Fruit fly (Drosophila melanogaster) whole organism, embryonic: Measurements from ENCODE around the gene Tlk.
A peak's percentile ranks its signal among the peaks of the same experiment; 100 is the strongest.

Source experiments
- CG10431 ChIP-seq: fragments of 200-800 bp; sonication (Bioruptor generic); optimal IDR thresholded peaks from 3 replicates; lab custom pipeline; 2018; ENCODE audit warnings: missing biosample characterization, mild to moderate bottlenecking, missing genetic modification characterization
- CG11695 ChIP-seq: fragments of 200-800 bp; sonication (Bioruptor generic); IDR thresholded peaks from 3 replicates; pipeline ENCODE4 v1.3.6; 2022; ENCODE audit warnings: missing biosample characterization, missing genetic modification characterization
- CG12942 ChIP-seq: fragments of 200-800 bp; sonication (Bioruptor generic); optimal IDR thresholded peaks from 3 replicates; lab custom pipeline; 2016; ENCODE audit warnings: missing biosample characterization, missing genetic modification characterization
- CG17912 ChIP-seq: fragments of 200-800 bp; sonication (Bioruptor generic); optimal IDR thresholded peaks from 2 replicates; lab custom pipeline; 2018; ENCODE audit warnings: missing biosample characterization, mild to moderate bottlenecking, missing genetic modification characterization
- CG1792 ChIP-seq: fragments of 200-800 bp; sonication (Bioruptor generic); optimal IDR thresholded peaks from 2 replicates; lab custom pipeline; 2016; ENCODE audit warnings: missing biosample characterization, missing genetic modification characterization
- CG42726 ChIP-seq: fragments of 200-800 bp; sonication (Bioruptor generic); IDR thresholded peaks from 2 replicates; pipeline ENCODE4 v1.3.6; 2022; ENCODE audit warnings: missing biosample characterization, missing genetic modification characterization; ENCODE audit not compliant: partially characterized antibody
- CG4707 ChIP-seq: fragments of 200-800 bp; sonication (Bioruptor generic); optimal IDR thresholded peaks from 2 replicates; lab custom pipeline; 2018; ENCODE audit warnings: missing biosample characterization, mild to moderate bottlenecking, missing genetic modification characterization, moderate library complexity
- CG4730 ChIP-seq: fragments of 200-800 bp; sonication (Bioruptor generic); IDR thresholded peaks from 2 replicates; pipeline ENCODE4 v1.3.6; 2022; ENCODE audit warnings: missing biosample characterization, missing genetic modification characterization
- CG6254 ChIP-seq: fragments of 200-800 bp; sonication (Bioruptor generic); optimal IDR thresholded peaks from 3 replicates; lab custom pipeline; 2017; ENCODE audit warnings: mild to moderate bottlenecking, missing biosample characterization, missing genetic modification reagents, missing genetic modification characterization
- CG6654 ChIP-seq: fragments of 200-800 bp; sonication (Bioruptor generic); optimal IDR thresholded peaks from 2 replicates; lab custom pipeline; 2017; ENCODE audit warnings: missing biosample characterization, mild to moderate bottlenecking, missing genetic modification characterization
- CG7745 ChIP-seq: fragments of 200-800 bp; sonication (Bioruptor generic); optimal IDR thresholded peaks from 2 replicates; lab custom pipeline; 2018; ENCODE audit warnings: missing biosample characterization, mild to moderate bottlenecking, missing genetic modification characterization, moderate library complexity
- CG7987 ChIP-seq: fragments of 200-800 bp; sonication (Bioruptor generic); optimal IDR thresholded peaks from 2 replicates; lab custom pipeline; 2018; ENCODE audit warnings: missing biosample characterization, mild to moderate bottlenecking, missing genetic modification characterization, moderate library complexity
- CG8944 ChIP-seq: fragments of 200-800 bp; sonication (Bioruptor generic); optimal IDR thresholded peaks from 3 replicates; lab custom pipeline; 2016; ENCODE audit warnings: missing biosample characterization, missing genetic modification characterization
- D19A ChIP-seq: fragments of 200-800 bp; optimal IDR thresholded peaks from 3 replicates; lab custom pipeline; 2019; ENCODE audit warnings: missing biosample characterization, mild to moderate bottlenecking, missing genetic modification characterization, moderate library complexity
- E2f1 ChIP-seq: fragments of 200-800 bp; sonication (Bioruptor generic); IDR thresholded peaks from 2 replicates; pipeline ENCODE4 v1.3.6; 2022; ENCODE audit warnings: missing biosample characterization, missing genetic modification characterization
- GATAe ChIP-seq: fragments of 200-800 bp; sonication (Bioruptor generic); conservative IDR thresholded peaks from 2 replicates; pipeline ENCODE4 v1.3.6; 2022; ENCODE audit warnings: missing biosample characterization, missing genetic modification characterization
- H15 ChIP-seq: fragments of 200-800 bp; sonication (Bioruptor generic); IDR thresholded peaks from 3 replicates; pipeline ENCODE4 v1.3.6; 2022; ENCODE audit warnings: missing biosample characterization, missing genetic modification characterization
- HLH3B ChIP-seq: fragments of 200-800 bp; sonication (Bioruptor generic); IDR thresholded peaks from 2 replicates; pipeline ENCODE4 v1.3.6; 2022; ENCODE audit warnings: missing biosample characterization, missing genetic modification characterization
- HLH54F ChIP-seq: fragments of 200-800 bp; sonication (Bioruptor generic); optimal IDR thresholded peaks from 3 replicates; lab custom pipeline; 2016; ENCODE audit warnings: missing biosample characterization, missing genetic modification characterization
- HmgZ ChIP-seq: fragments of 200-800 bp; sonication (Bioruptor generic); optimal IDR thresholded peaks from 2 replicates; lab custom pipeline; 2018; ENCODE audit warnings: missing biosample characterization, mild to moderate bottlenecking, missing genetic modification characterization
- Lhr ChIP-seq: fragments of 200-800 bp; sonication (Bioruptor generic); optimal IDR thresholded peaks from 3 replicates; lab custom pipeline; 2017; ENCODE audit warnings: mild to moderate bottlenecking, missing biosample characterization, missing genetic modification reagents, missing genetic modification characterization
- Lpt ChIP-seq: fragments of >200 bp; optimal IDR thresholded peaks from 2 replicates; lab custom pipeline; 2018; ENCODE audit warnings: missing biosample characterization, missing genetic modification characterization
- NC2β ChIP-seq: fragments of 200-800 bp; sonication (Bioruptor generic); optimal IDR thresholded peaks from 2 replicates; lab custom pipeline; 2016; ENCODE audit warnings: missing biosample characterization, missing genetic modification characterization
- NFAT ChIP-seq: fragments of 200-800 bp; sonication (Bioruptor generic); IDR thresholded peaks from 2 replicates; pipeline ENCODE4 v1.3.6; 2022; ENCODE audit warnings: missing biosample characterization, missing genetic modification characterization
- Ravus ChIP-seq: fragments of 200-800 bp; sonication (Bioruptor generic); IDR thresholded peaks from 2 replicates; pipeline ENCODE4 v1.3.6; 2022; ENCODE audit warnings: missing biosample characterization, missing genetic modification characterization
- Sin3A ChIP-seq: fragments of >200 bp; optimal IDR thresholded peaks from 2 replicates; lab custom pipeline; 2018
- Sox100B ChIP-seq: fragments of 200-800 bp; sonication (Bioruptor generic); optimal IDR thresholded peaks from 3 replicates; lab custom pipeline; 2018; ENCODE audit warnings: missing biosample characterization, mild to moderate bottlenecking, missing genetic modification characterization
- Xbp1 ChIP-seq: fragments of 200-800 bp; sonication (Bioruptor generic); optimal IDR thresholded peaks from 3 replicates; lab custom pipeline; 2016; ENCODE audit warnings: missing biosample characterization, mild to moderate bottlenecking, missing genetic modification characterization
- amos ChIP-seq: fragments of 200-800 bp; sonication (Bioruptor generic); IDR thresholded peaks from 2 replicates; pipeline ENCODE4 v1.3.6; 2022; ENCODE audit warnings: missing biosample characterization, missing genetic modification characterization; ENCODE audit not compliant: partially characterized antibody
- chif ChIP-seq, 2 experiments: fragments of 200-800 bp; sonication (Bioruptor generic); optimal IDR thresholded peaks; 3 replicates each; lab custom pipeline; 2016; ENCODE audit warnings: missing biosample characterization in 2 of 2, missing genetic modification characterization in 2 of 2
- chinmo ChIP-seq: fragments of 200-800 bp; sonication (Bioruptor generic); IDR thresholded peaks from 4 replicates; pipeline ENCODE4 v1.3.6; 2022; ENCODE audit warnings: missing biosample characterization, missing genetic modification characterization; ENCODE audit not compliant: partially characterized antibody
- croc ChIP-seq: fragments of 200-800 bp; sonication (Bioruptor generic); conservative IDR thresholded peaks from 3 replicates; pipeline ENCODE4 v1.3.6; 2022; ENCODE audit warnings: missing biosample characterization, missing genetic modification characterization
- en ChIP-seq: fragments of 200-800 bp; sonication (Bioruptor generic); optimal IDR thresholded peaks from 2 replicates; lab custom pipeline; 2016; ENCODE audit warnings: missing biosample characterization, missing genetic modification characterization
- fd102C ChIP-seq: fragments of 200-800 bp; sonication (Bioruptor generic); optimal IDR thresholded peaks from 2 replicates; lab custom pipeline; 2018; ENCODE audit warnings: missing biosample characterization, mild to moderate bottlenecking, missing genetic modification characterization, moderate library complexity
- ftz-f1 ChIP-seq: fragments of 200-800 bp; sonication (Bioruptor generic); optimal IDR thresholded peaks from 2 replicates; lab custom pipeline; 2016; ENCODE audit warnings: missing biosample characterization, missing genetic modification characterization
- fu2 ChIP-seq: fragments of 200-800 bp; sonication (Bioruptor generic); optimal IDR thresholded peaks from 2 replicates; lab custom pipeline; 2016; ENCODE audit warnings: missing biosample characterization, missing genetic modification characterization
- grau ChIP-seq: fragments of 200-800 bp; optimal IDR thresholded peaks from 3 replicates; lab custom pipeline; 2019; ENCODE audit warnings: missing biosample characterization, mild to moderate bottlenecking, missing genetic modification characterization, moderate library complexity
- gt ChIP-seq: fragments of 200-800 bp; sonication (Bioruptor generic); IDR thresholded peaks from 2 replicates; pipeline ENCODE4 v1.3.6; 2022; ENCODE audit warnings: missing biosample characterization, missing genetic modification characterization
- ind ChIP-seq: fragments of 200-800 bp; sonication (Bioruptor generic); optimal IDR thresholded peaks from 3 replicates; lab custom pipeline; 2016; ENCODE audit warnings: missing biosample characterization, missing genetic modification characterization
- kay ChIP-seq: fragments of 200-800 bp; sonication (Bioruptor generic); optimal IDR thresholded peaks from 2 replicates; lab custom pipeline; 2016; ENCODE audit warnings: missing biosample characterization, missing genetic modification characterization
- knrl ChIP-seq: fragments of 200-800 bp; sonication (Bioruptor generic); IDR thresholded peaks from 3 replicates; pipeline ENCODE4 v1.3.6; 2022; ENCODE audit warnings: missing biosample characterization, missing genetic modification characterization; ENCODE audit not compliant: partially characterized antibody
- lmd ChIP-seq: fragments of 200-800 bp; sonication (Bioruptor generic); IDR thresholded peaks from 2 replicates; pipeline ENCODE4 v1.3.6; 2022; ENCODE audit warnings: missing biosample characterization, missing genetic modification characterization
- nom ChIP-seq: fragments of 200-800 bp; sonication (Bioruptor generic); optimal IDR thresholded peaks from 2 replicates; lab custom pipeline; 2017; ENCODE audit warnings: missing biosample characterization, missing genetic modification characterization, mild to moderate bottlenecking, moderate library complexity, missing genetic modification reagents
- otp ChIP-seq: fragments of 200-800 bp; sonication (Bioruptor generic); IDR thresholded peaks from 3 replicates; pipeline ENCODE4, ENCODE4 v1.3.6; 2022; ENCODE audit warnings: missing biosample characterization, missing genetic modification characterization
- peb ChIP-seq: fragments of 200-800 bp; sonication (Bioruptor generic); IDR thresholded peaks from 2 replicates; pipeline ENCODE4 v1.3.6; 2022; ENCODE audit warnings: missing biosample characterization, missing genetic modification characterization
- scrt ChIP-seq: fragments of 200-800 bp; sonication (Bioruptor generic); optimal IDR thresholded peaks from 2 replicates; lab custom pipeline; 2018; ENCODE audit warnings: missing biosample characterization, mild to moderate bottlenecking, missing genetic modification characterization, moderate library complexity
- stc ChIP-seq: fragments of 200-800 bp; sonication (Bioruptor generic); IDR thresholded peaks from 2 replicates; pipeline ENCODE4 v1.3.6; 2022; ENCODE audit warnings: missing biosample characterization, missing genetic modification characterization
- tin ChIP-seq: fragments of 200-800 bp; sonication (Bioruptor generic); optimal IDR thresholded peaks from 3 replicates; lab custom pipeline; 2016; ENCODE audit warnings: missing biosample characterization, missing genetic modification characterization
- tio ChIP-seq: fragments of 200-800 bp; sonication (Bioruptor generic); optimal IDR thresholded peaks from 2 replicates; lab custom pipeline; 2017; ENCODE audit warnings: missing biosample characterization, missing genetic modification characterization, inconsistent platforms
- unpg ChIP-seq: fragments of 200-800 bp; sonication (Bioruptor generic); optimal IDR thresholded peaks from 3 replicates; lab custom pipeline; 2018; ENCODE audit warnings: missing biosample characterization, mild to moderate bottlenecking, missing genetic modification characterization, moderate library complexity
- wor ChIP-seq: fragments of 200-800 bp; sonication (Bioruptor generic); IDR thresholded peaks from 2 replicates; pipeline ENCODE4 v1.3.6; 2022; ENCODE audit warnings: missing biosample characterization, missing genetic modification characterization

The Tlk gene

DNA sequence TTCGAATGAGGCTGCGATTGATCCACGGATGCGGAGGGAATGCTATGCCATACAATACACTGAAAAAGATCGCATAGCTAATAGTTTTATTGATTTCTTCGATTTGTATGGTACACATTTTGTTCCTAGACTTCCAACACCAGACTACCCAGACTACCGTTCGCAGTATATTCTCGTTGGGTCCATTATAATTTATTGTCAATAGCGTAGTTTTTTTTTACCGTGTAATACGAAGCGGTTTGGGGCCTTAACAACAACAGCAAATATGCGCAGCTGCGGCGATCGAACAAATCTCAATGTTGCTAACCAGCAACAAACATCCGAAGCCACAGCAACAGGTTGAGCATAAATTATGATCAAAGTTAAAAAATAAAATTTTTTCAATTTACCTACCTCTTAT, 118.8 kb downstream of the Tlk start (continued):
- TF ChIP-seq croc (GFP tag; lab: Robert Waterston, UW) = peak; percentile 49; the same call in 2 of the 3 replicates
- peak; percentile 82 for TF ChIP-seq tin
- TF ChIP-seq Lhr (GFP tag; lab: Kevin White, UChicago) = peak; percentile 20
- TF ChIP-seq CG1792 (GFP tag; lab: Kevin White, UChicago) = peak; percentile 39
- peak; percentile 77 for TF ChIP-seq grau (tag; lab: Kevin White, UChicago)
- peak; percentile 31; the same call in 1 of the 2 replicates for TF ChIP-seq CG4730 (GFP tag; lab: Robert Waterston, UW)
- TF ChIP-seq CG10431 (GFP tag; lab: Kevin White, UChicago) = peak; percentile 41
- TF ChIP-seq E2f1 (GFP tag; lab: Robert Waterston, UW) = peak; percentile 75
- peak; percentile 75 for TF ChIP-seq tio (GFP tag; lab: Kevin White, UChicago)
- TF ChIP-seq en = peak; percentile 70
- no peak for TF ChIP-seq knrl (GFP tag; lab: Robert Waterston, UW)
- no peak for TF ChIP-seq amos (GFP tag; lab: Robert Waterston, UW)
- no peak for TF ChIP-seq Sin3A (lab: Kevin White, UChicago)
- peak; percentile 40 for TF ChIP-seq CG12942 (GFP tag; lab: Kevin White, UChicago)
- TF ChIP-seq CG7745 (tag; lab: Kevin White, UChicago) = no peak
- peak; percentile 76 for TF ChIP-seq Xbp1
- TF ChIP-seq lmd (GFP tag; lab: Robert Waterston, UW) = peak; percentile 81
- TF ChIP-seq scrt = peak; percentile 72
- TF ChIP-seq NC2β (GFP tag; lab: Kevin White, UChicago) = peak; percentile 79
- peak; percentile 6; the same call in 1 of the 2 replicates for TF ChIP-seq Ravus (GFP tag; lab: Robert Waterston, UW)
- TF ChIP-seq gt (GFP tag; lab: Robert Waterston, UW) = peak; percentile 42; the same call in 1 of the 2 replicates
- peak; percentile 69 to 78 for TF ChIP-seq chif (GFP tag; optimal IDR thresholded peaks at IDR 0.05; lab: Kevin White, UChicago)
- 0 out of 4 replicates have a peak, but pooled peaks have one; percentile 59 for TF ChIP-seq chinmo
- peak; percentile 67 for TF ChIP-seq fu2
- peak; percentile 48 for TF ChIP-seq CG6254 (GFP tag; lab: Kevin White, UChicago)
- peak; percentile 84 for TF ChIP-seq otp (GFP tag; lab: Robert Waterston, UW)
- TF ChIP-seq CG7987 (GFP tag; lab: Kevin White, UChicago) = peak; percentile 50
- peak; percentile 40; the same call in 1 of the 2 replicates for TF ChIP-seq peb (GFP tag; lab: Robert Waterston, UW)
- TF ChIP-seq kay (GFP tag; lab: Kevin White, UChicago) = peak; percentile 52
- peak; percentile 82 for TF ChIP-seq HLH3B (GFP tag; lab: Robert Waterston, UW)
- TF ChIP-seq CG4707 (GFP tag; lab: Kevin White, UChicago) = peak; percentile 55
- peak; percentile 78 for TF ChIP-seq HLH54F
- peak; percentile 61 for TF ChIP-seq wor (GFP tag; lab: Robert Waterston, UW)
- peak; percentile 17 for TF ChIP-seq CG6654 (GFP tag; lab: Kevin White, UChicago)
- TF ChIP-seq ftz-f1 (GFP tag; lab: Kevin White, UChicago) = no peak
- peak; percentile 63; the same call in 2 of the 3 replicates for TF ChIP-seq H15
- TF ChIP-seq HmgZ (tag; lab: Kevin White, UChicago) = peak; percentile 78
- TF ChIP-seq nom (GFP tag; lab: Kevin White, UChicago) = peak; percentile 12
- peak; percentile 51 for TF ChIP-seq CG17912 (GFP tag; lab: Kevin White, UChicago)
- no peak for TF ChIP-seq Lpt (GFP tag; lab: Kevin White, UChicago)
- TF ChIP-seq fd102C = peak; percentile 43
- TF ChIP-seq GATAe (GFP tag; lab: Robert Waterston, UW) = no peak
- TF ChIP-seq CG11695 (GFP tag; lab: Robert Waterston, UW) = peak; percentile 79
- peak; percentile 74 for TF ChIP-seq CG8944 (GFP tag; lab: Kevin White, UChicago)
- TF ChIP-seq NFAT (GFP tag; lab: Robert Waterston, UW) = peak; percentile 85
- peak; percentile 79 for TF ChIP-seq stc
- peak; percentile 74 for TF ChIP-seq ind (GFP tag; lab: Kevin White, UChicago)
- TF ChIP-seq CG42726 (GFP tag; lab: Robert Waterston, UW) = no peak
- peak; percentile 69 for TF ChIP-seq Sox100B (GFP tag; lab: Kevin White, UChicago)
- peak; percentile 63 for TF ChIP-seq D19A (tag; lab: Kevin White, UChicago)
- peak; percentile 85 for TF ChIP-seq unpg (GFP tag; lab: Kevin White, UChicago)
